Fruit fly (Drosophila melanogaster): ENCODE measurements around the gene eIF3g1.

eIF3g1 gene

DNA sequence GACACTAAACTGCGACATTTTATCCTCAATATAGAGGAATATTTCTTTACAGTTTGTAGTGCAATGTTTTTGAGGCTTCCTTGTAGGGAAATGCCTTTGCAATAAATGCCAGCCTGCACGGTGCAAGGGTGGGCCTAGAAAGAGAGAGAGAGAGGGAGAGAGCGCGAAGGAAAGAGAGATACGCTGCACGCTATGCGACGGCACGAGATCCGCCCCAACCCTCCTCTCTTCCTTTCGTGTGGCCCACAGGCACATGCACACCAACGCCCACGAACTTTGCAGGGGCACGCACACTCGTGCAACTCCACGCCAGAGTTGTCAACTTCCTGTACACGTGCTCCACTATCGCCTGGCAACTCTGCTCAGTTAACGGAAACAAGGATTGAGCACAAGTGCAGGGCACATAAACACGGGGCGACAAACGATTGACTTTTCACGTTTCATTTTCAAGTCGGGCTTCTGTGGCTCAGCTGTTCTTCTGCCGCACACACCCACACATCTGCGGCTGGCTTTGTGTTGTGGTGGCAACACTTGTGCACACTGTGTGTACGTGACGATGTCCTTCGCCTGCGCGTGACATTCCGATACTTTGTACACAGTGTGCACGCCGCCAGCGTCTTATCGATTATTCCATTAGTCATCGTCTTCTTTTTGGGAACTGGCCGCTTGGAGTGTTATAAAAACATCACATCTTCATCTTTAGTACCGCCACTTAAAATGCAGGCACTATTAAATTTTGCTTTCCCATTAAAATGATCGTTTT is 26.0 kb upstream of the eIF3g1 start (continued):
- TF ChIP-seq abd-A (tag; optimal IDR thresholded peaks at IDR 0.05) (no peak), emc (GFP tag; optimal IDR thresholded peaks at IDR 0.05) (no peak), Poxn (GFP tag; IDR thresholded peaks at IDR 0.05) (no peak), CG10321 (GFP tag; IDR thresholded peaks at IDR 0.05) (no peak), eve (GFP tag; optimal IDR thresholded peaks at IDR 0.05) (no peak), E2f1 (GFP tag; IDR thresholded peaks at IDR 0.05) (no peak), Atf-2 (GFP tag; optimal IDR thresholded peaks at IDR 0.05) (no peak), CG11093 (GFP tag; IDR thresholded peaks at IDR 0.05) (no peak), sens (GFP tag) (peak; percentile 15), chn (GFP tag; optimal IDR thresholded peaks at IDR 0.05) (peak; percentile 1), Chrac-16 (GFP tag; optimal IDR thresholded peaks at IDR 0.05) (no peak), H15 (GFP tag; IDR thresholded peaks at IDR 0.05) (no peak), Dek (tag; optimal IDR thresholded peaks at IDR 0.05) (no peak), CG16863 (GFP tag; optimal IDR thresholded peaks at IDR 0.05) (no peak)

DNA sequence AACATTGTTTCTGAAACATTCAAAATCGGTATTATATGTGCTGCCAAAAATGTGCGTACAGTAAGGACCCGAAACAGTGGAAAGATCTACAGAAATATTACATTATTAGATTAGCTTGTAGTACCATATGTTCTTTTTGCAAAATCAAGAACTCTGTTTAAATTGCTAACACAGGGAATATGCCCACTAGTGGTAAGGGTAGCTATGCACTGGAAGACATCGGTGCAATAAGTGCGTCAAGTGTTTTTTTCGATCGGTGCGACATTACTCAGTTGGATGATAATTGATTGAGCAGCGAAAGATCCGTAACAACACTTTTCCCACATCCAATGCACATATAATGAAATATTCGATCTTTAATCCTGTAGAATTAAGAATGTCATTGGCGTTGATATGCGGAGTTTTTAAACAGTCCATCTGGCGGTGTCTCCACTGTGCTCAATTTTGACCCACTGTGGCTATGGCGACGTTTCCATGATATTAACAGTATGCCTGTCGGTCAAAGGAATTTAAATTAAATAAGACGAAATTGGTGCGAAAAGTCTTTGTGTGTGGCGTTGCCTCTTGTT is 25.0 kb upstream of the eIF3g1 start:
- TF ChIP-seq CG11723 (GFP tag; optimal IDR thresholded peaks at IDR 0.05): no peak
- TF ChIP-seq TFAM (GFP tag; optimal IDR thresholded peaks at IDR 0.05): no peak
- no peak for TF ChIP-seq cad (GFP tag; optimal IDR thresholded peaks at IDR 0.05)
- peak; percentile 47 for TF ChIP-seq D19A (tag; optimal IDR thresholded peaks at IDR 0.05)
- no peak for TF ChIP-seq zfh2 (GFP tag; optimal IDR thresholded peaks at IDR 0.05)
- peak; percentile 21; the same call in 1 of the 2 replicates for TF ChIP-seq slbo (GFP tag; IDR thresholded peaks at IDR 0.05)
- no peak for TF ChIP-seq nerfin-2 (GFP tag; IDR thresholded peaks at IDR 0.05; ENCODE audit: partially characterized antibody)
- TF ChIP-seq Elba2 (GFP tag; optimal IDR thresholded peaks at IDR 0.05): no peak
- no peak for TF ChIP-seq MTF-1 (GFP tag; optimal IDR thresholded peaks at IDR 0.05; ENCODE audit: borderline replicate concordance)
- TF ChIP-seq dm (GFP tag; optimal IDR thresholded peaks at IDR 0.05): no peak
- no peak for TF ChIP-seq sens-2 (GFP tag; IDR thresholded peaks at IDR 0.05)
- TF ChIP-seq yki (optimal IDR thresholded peaks at IDR 0.05): no peak
- 0 out of 3 replicates have a peak, but pooled peaks have one; percentile 23 for TF ChIP-seq dysf (GFP tag; IDR thresholded peaks at IDR 0.05)
- TF ChIP-seq Xbp1 (GFP tag; optimal IDR thresholded peaks at IDR 0.05): no peak
- TF ChIP-seq gcm2 (GFP tag; optimal IDR thresholded peaks at IDR 0.05): no peak
- TF ChIP-seq CG2202 (tag; optimal IDR thresholded peaks at IDR 0.05): no peak
- no peak for TF ChIP-seq Sry-δ (GFP tag; optimal IDR thresholded peaks at IDR 0.05)
- TF ChIP-seq CG32532 (GFP tag; IDR thresholded peaks at IDR 0.05): no peak
- TF ChIP-seq unc-4 (GFP tag; IDR thresholded peaks at IDR 0.05; ENCODE audit: partially characterized antibody): no peak
- TF ChIP-seq CG3163 (GFP tag; optimal IDR thresholded peaks at IDR 0.05): no peak
- TF ChIP-seq zen (tag; optimal IDR thresholded peaks at IDR 0.05): no peak
- no peak for TF ChIP-seq ci (GFP tag; IDR thresholded peaks at IDR 0.05)
- no peak for TF ChIP-seq gsb-n (tag; optimal IDR thresholded peaks at IDR 0.05)
- TF ChIP-seq croc (GFP tag; conservative IDR thresholded peaks at IDR 0.05): no peak
- no peak for TF ChIP-seq eyg (GFP tag; optimal IDR thresholded peaks at IDR 0.05)
- no peak for TF ChIP-seq CG11398 (GFP tag; optimal IDR thresholded peaks at IDR 0.05)
- TF ChIP-seq Ravus (GFP tag; IDR thresholded peaks at IDR 0.05): no peak
- TF ChIP-seq sens (GFP tag): peak; percentile 71
- no peak for TF ChIP-seq CG10959 (GFP tag; IDR thresholded peaks at IDR 0.05)
- TF ChIP-seq Rfx (GFP tag; IDR thresholded peaks at IDR 0.05): peak; percentile 15; the same call in 1 of the 2 replicates
- TF ChIP-seq CG13894 (tag; optimal IDR thresholded peaks at IDR 0.05): no peak
- no peak for TF ChIP-seq CG4328 (GFP tag; optimal IDR thresholded peaks at IDR 0.05)
- TF ChIP-seq Taf1 (GFP tag; IDR thresholded peaks at IDR 0.05): no peak
- TF ChIP-seq ab (GFP tag; optimal IDR thresholded peaks at IDR 0.05): no peak
- no peak for TF ChIP-seq CG32767 (GFP tag; IDR thresholded peaks at IDR 0.05)
- no peak for TF ChIP-seq CG31441 (GFP tag; IDR thresholded peaks at IDR 0.05)
- 0 out of 2 replicates have a peak, but pooled peaks have one; percentile 15 for TF ChIP-seq Ptx1 (GFP tag; IDR thresholded peaks at IDR 0.05)
- TF ChIP-seq ac (GFP tag; optimal IDR thresholded peaks at IDR 0.05): no peak
